Fruit fly (Drosophila melanogaster): ENCODE measurements around the gene Nnf1b.
A peak's percentile ranks its signal among the peaks of the same experiment; 100 is the strongest.

Gene Nnf1b

dm6 chr2L:827516-828362 lies 17.4 kb downstream of the Nnf1b start (continued):
- TF ChIP-seq CG17328 (GFP tag; IDR thresholded peaks at IDR 0.05), result peak; percentile 61
- peak; percentile 61 for TF ChIP-seq exex (tag; optimal IDR thresholded peaks at IDR 0.05)
- TF ChIP-seq D19A (tag; optimal IDR thresholded peaks at IDR 0.05), result peak; percentile 28
- TF ChIP-seq Sox102F (GFP tag; optimal IDR thresholded peaks at IDR 0.05), result peak; percentile 90
- TF ChIP-seq Mrtf (GFP tag; IDR thresholded peaks at IDR 0.05), result no peak
- TF ChIP-seq zfh1 (GFP tag; IDR thresholded peaks at IDR 0.05), result peak; percentile 13; the same call in 1 of the 3 replicates
- TF ChIP-seq Hsf (GFP tag; optimal IDR thresholded peaks at IDR 0.05), result peak; percentile 50
- peak; percentile 45 for TF ChIP-seq az2 (GFP tag; optimal IDR thresholded peaks at IDR 0.05)
- TF ChIP-seq nmo (GFP tag; optimal IDR thresholded peaks at IDR 0.05), result peak; percentile 48
- TF ChIP-seq cato (GFP tag; optimal IDR thresholded peaks at IDR 0.05; ENCODE audit: borderline replicate concordance), result peak; percentile 18
- no peak for TF ChIP-seq dan (GFP tag; IDR thresholded peaks at IDR 0.05)
- no peak for TF ChIP-seq CG11093 (GFP tag; IDR thresholded peaks at IDR 0.05)
- TF ChIP-seq CG2889 (GFP tag; IDR thresholded peaks at IDR 0.05), result no peak
- peak; percentile 84 for TF ChIP-seq ATbp (GFP tag; optimal IDR thresholded peaks at IDR 0.05)
- TF ChIP-seq fd64A (GFP tag; optimal IDR thresholded peaks at IDR 0.05), result peak; percentile 48
- peak; percentile 65 for TF ChIP-seq Sox100B (GFP tag; optimal IDR thresholded peaks at IDR 0.05)
- peak; percentile 9 for TF ChIP-seq CG18619 (GFP tag; optimal IDR thresholded peaks at IDR 0.05)
- no peak for TF ChIP-seq CG7839 (tag; optimal IDR thresholded peaks at IDR 0.05)
- peak; percentile 60 for TF ChIP-seq sisA (GFP tag; IDR thresholded peaks at IDR 0.05)
- 0 out of 2 replicates have a peak, but pooled peaks have one; percentile 4 for TF ChIP-seq CG6689 (GFP tag; IDR thresholded peaks at IDR 0.05)
- peak; percentile 39 for TF ChIP-seq CG13424 (tag; optimal IDR thresholded peaks at IDR 0.05)
- no peak for TF ChIP-seq CG7928 (GFP tag; optimal IDR thresholded peaks at IDR 0.05)
- TF ChIP-seq ci (GFP tag; IDR thresholded peaks at IDR 0.05), result peak; percentile 70
- TF ChIP-seq CG2678 (tag; optimal IDR thresholded peaks at IDR 0.05), result peak; percentile 47
- TF ChIP-seq Xbp1 (GFP tag; optimal IDR thresholded peaks at IDR 0.05), result peak; percentile 60
- no peak for TF ChIP-seq CG15514 (GFP tag; optimal IDR thresholded peaks at IDR 0.05)
- TF ChIP-seq CG12942 (GFP tag; optimal IDR thresholded peaks at IDR 0.05), result peak; percentile 47
- TF ChIP-seq chinmo (GFP tag; IDR thresholded peaks at IDR 0.05; ENCODE audit: partially characterized antibody), result 0 out of 4 replicates have a peak, but pooled peaks have one; percentile 23
- peak; percentile 6 for TF ChIP-seq CG30431 (GFP tag; optimal IDR thresholded peaks at IDR 0.05)
- TF ChIP-seq phol (tag; optimal IDR thresholded peaks at IDR 0.05), result peak; percentile 52
- peak; percentile 57 for TF ChIP-seq CG3407 (GFP tag; optimal IDR thresholded peaks at IDR 0.05)
- no peak for TF ChIP-seq jumu (GFP tag; optimal IDR thresholded peaks at IDR 0.05)
- TF ChIP-seq gcm (GFP tag; optimal IDR thresholded peaks at IDR 0.05), result peak; percentile 46
- TF ChIP-seq Mes4 (GFP tag; optimal IDR thresholded peaks at IDR 0.05), result peak; percentile 18
- peak; percentile 23 for TF ChIP-seq CG8388 (GFP tag; optimal IDR thresholded peaks at IDR 0.05)
- TF ChIP-seq pb (GFP tag; optimal IDR thresholded peaks at IDR 0.05), result no peak
- no peak for TF ChIP-seq pan (optimal IDR thresholded peaks at IDR 0.05)
- TF ChIP-seq pan (GFP tag; optimal IDR thresholded peaks at IDR 0.05 in 1 of 2, IDR thresholded peaks at IDR 0.05 in 1 of 2), result no peak
- no peak for TF ChIP-seq Nf-YC (tag; optimal IDR thresholded peaks at IDR 0.05)
- peak; percentile 63 for TF ChIP-seq CG30403 (GFP tag; optimal IDR thresholded peaks at IDR 0.05)
- TF ChIP-seq Eip74EF (GFP tag; optimal IDR thresholded peaks at IDR 0.05), result peak in 1 of 2 experiments; percentile 30
- peak; percentile 47 for TF ChIP-seq Atf-2 (GFP tag; optimal IDR thresholded peaks at IDR 0.05)
- TF ChIP-seq org-1 (GFP tag; optimal IDR thresholded peaks at IDR 0.05), result peak; percentile 46
- peak; percentile 63 for TF ChIP-seq CG2712 (tag; optimal IDR thresholded peaks at IDR 0.05)
- no peak for TF ChIP-seq inv (GFP tag; IDR thresholded peaks at IDR 0.05; ENCODE audit: partially characterized antibody)
- no peak for TF ChIP-seq Dbx (GFP tag; IDR thresholded peaks at IDR 0.05)
- no peak for TF ChIP-seq insv (GFP tag; optimal IDR thresholded peaks at IDR 0.05)
- TF ChIP-seq mld (GFP tag; IDR thresholded peaks at IDR 0.05; ENCODE audit: partially characterized antibody), result no peak

All from whole organism, embryonic.